Worm (Caenorhabditis elegans): ENCODE measurements around the gene C07B5.4.

ce11 chrX:9543352-9543751 lies 13.9 kb downstream of the C07B5.4 start, which contains the start of gene F49E2.5:
- TF ChIP-seq med-1 (GFP tag; optimal IDR thresholded peaks at IDR 0.05; ENCODE audit: insufficient read depth) (no peak), ztf-23 (GFP tag; IDR thresholded peaks at IDR 0.05) (no peak), flt-1 (GFP tag; IDR thresholded peaks at IDR 0.05) (no peak), tab-1 (GFP tag; IDR thresholded peaks at IDR 0.05) (no peak), T22C8.4 (GFP tag; IDR thresholded peaks at IDR 0.05) (no peak), cog-1 (tag; optimal IDR thresholded peaks at IDR 0.05) (no peak), ref-1 (GFP tag; conservative IDR thresholded peaks at IDR 0.05) (no peak), klf-2 (GFP tag; conservative IDR thresholded peaks at IDR 0.05) (no peak), ztf-29 (GFP tag; IDR thresholded peaks at IDR 0.05) (no peak)
